Fruit fly (Drosophila melanogaster): ENCODE data around the gene CG33939.

DNA sequence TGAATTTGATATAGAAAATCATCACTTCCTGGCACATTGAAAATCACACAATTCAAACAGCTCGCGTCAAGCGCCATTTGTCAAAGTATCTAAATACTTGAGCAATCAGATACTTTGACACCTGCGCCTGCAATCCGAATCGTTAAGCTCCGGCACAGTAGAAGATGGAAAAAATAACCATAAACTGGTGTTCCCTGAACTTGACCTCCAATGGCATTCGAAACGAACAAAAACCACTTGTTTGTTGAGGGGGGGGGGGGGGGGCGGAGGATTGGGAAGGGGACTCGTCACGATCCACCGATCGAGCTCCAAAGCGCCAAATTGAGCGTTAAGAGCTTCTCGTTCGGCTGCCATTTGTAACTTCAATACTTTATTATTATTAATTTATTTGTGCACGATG is 2.8 kb downstream of the CG33939 start:
- no peak for TF ChIP-seq pan (optimal IDR thresholded peaks at IDR 0.05)
- TF ChIP-seq psq (optimal IDR thresholded peaks at IDR 0.05): no peak
- TF ChIP-seq usp (GFP tag; optimal IDR thresholded peaks at IDR 0.05): no peak
- TF ChIP-seq CG8478 (optimal IDR thresholded peaks at IDR 0.05): no peak
- no peak for TF ChIP-seq EcR (GFP tag; optimal IDR thresholded peaks at IDR 0.05)

Measured in whole organism.